Worm (Caenorhabditis elegans) whole organism, young adult: ENCODE measurements around the gene Y54G11A.19.

Experiments
- ama-1 ChIP-seq, 3 experiments: fragments of 150-350 bp in 1 of 3; sonication (generic microtip) in 2 of 3; optimal IDR thresholded peaks; 2 replicates each; lab custom pipeline; 2014 to 2018; ENCODE audit warnings: missing biosample characterization in 2 of 3, missing genetic modification characterization in 2 of 3, missing genetic modification reagents in 2 of 3
- egrh-3 ChIP-seq: fragments of 200-800 bp; sonication (Bioruptor generic); IDR thresholded peaks from 2 replicates; pipeline ENCODE4 v1.3.6; 2022; ENCODE audit warnings: missing genetic modification reagents, missing genetic modification characterization, missing compliant biosample characterization
- lag-1 ChIP-seq: fragments of 200-800 bp; sonication (Bioruptor generic); IDR thresholded peaks from 2 replicates; pipeline ENCODE4 v1.3.6; 2022; ENCODE audit warnings: missing genetic modification reagents, missing genetic modification characterization, missing compliant biosample characterization
- nhr-179 ChIP-seq: sonication (generic microtip); optimal IDR thresholded peaks from 2 replicates; lab custom pipeline; 2016; ENCODE audit warnings: mild to moderate bottlenecking, missing genetic modification characterization, missing compliant biosample characterization
- snpc-4 ChIP-seq, 5 experiments: fragments of 150-350 bp in 1 of 5; sonication (generic microtip) in 4 of 5; optimal IDR thresholded peaks; 2 replicates each; lab custom pipeline; 2014 to 2018; ENCODE audit warnings: missing genetic modification characterization in 5 of 5, missing biosample characterization in 3 of 5, antibody characterized with exemption in 2 of 5, mild to moderate bottlenecking in 2 of 5, missing compliant biosample characterization in 2 of 5, missing genotype in 2 of 5, moderate library complexity in 2 of 5, missing genetic modification reagents in 1 of 5
- unc-62 ChIP-seq: fragments of 150-350 bp; optimal IDR thresholded peaks from 2 replicates; lab custom pipeline; 2014; ENCODE audit warnings: missing biosample characterization, missing genetic modification reagents, missing genetic modification characterization
- zfh-2 ChIP-seq: fragments of 200-800 bp; sonication (Bioruptor generic); conservative IDR thresholded peaks from 2 replicates; pipeline ENCODE4 v1.3.6; 2022; ENCODE audit warnings: missing genetic modification reagents, missing genetic modification characterization, missing compliant biosample characterization

ce11 chrII:14287277-14287676, 30.6 kb upstream of the Y54G11A.19 start, which contains the start of gene srh-41:
- TF ChIP-seq ama-1 (optimal IDR thresholded peaks at IDR 0.05; lab: Kevin White, UChicago) (no peak), ama-1 (GFP tag; optimal IDR thresholded peaks at IDR 0.05; lab: Kevin White, UChicago) (no peak), unc-62 (GFP tag; lab: Kevin White, UChicago) (no peak), snpc-4 (GFP tag; optimal IDR thresholded peaks at IDR 0.05; lab: Kevin White, UChicago) (no peak), snpc-4 (tag; optimal IDR thresholded peaks at IDR 0.05; lab: Kevin White, UChicago) (no peak), egrh-3 (GFP tag; lab: Robert Waterston, UW) (no peak), nhr-179 (tag; lab: Kevin White, UChicago) (no peak), zfh-2 (GFP tag; lab: Robert Waterston, UW) (no peak), lag-1 (no peak)
